Worm (Caenorhabditis elegans): Measurements from ENCODE around the gene smf-3.

Gene smf-3

DNA sequence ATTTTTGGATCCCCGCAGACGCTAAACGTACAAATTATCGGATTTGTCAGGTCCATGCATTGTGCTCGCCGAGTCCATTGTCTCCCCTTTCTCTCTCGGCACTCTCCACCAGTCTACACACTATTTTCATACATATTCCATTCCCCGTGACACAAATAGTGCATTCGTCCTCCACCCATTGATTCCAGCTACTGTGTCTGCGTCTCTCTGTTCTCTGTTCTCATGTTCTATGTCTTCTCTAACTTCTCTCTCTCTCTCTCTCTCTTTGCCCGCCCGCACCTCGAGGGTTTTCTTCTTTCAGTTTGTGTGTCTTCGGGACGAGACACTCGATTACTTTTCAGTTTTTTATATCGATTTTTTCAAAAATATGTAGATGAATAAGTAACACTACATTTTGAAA, 19.0 kb upstream of the smf-3 start:
- TF ChIP-seq fkh-6 (tag; optimal IDR thresholded peaks at IDR 0.05) (peak; percentile 19), nfya-1 (tag; optimal IDR thresholded peaks at IDR 0.05) (peak; percentile 83), K09A11.1 (tag; optimal IDR thresholded peaks at IDR 0.05; ENCODE audit: insufficient read depth) (peak; percentile 22), ceh-18 (tag; optimal IDR thresholded peaks at IDR 0.05) (peak; percentile 87), C38D4.7 (GFP tag; optimal IDR thresholded peaks at IDR 0.05) (no peak), ceh-34 (tag; optimal IDR thresholded peaks at IDR 0.05) (peak; percentile 40), gmeb-2 (tag; optimal IDR thresholded peaks at IDR 0.05) (no peak), ceh-48 (tag; optimal IDR thresholded peaks at IDR 0.05) (peak; percentile 79), sox-4 (tag; optimal IDR thresholded peaks at IDR 0.05) (no peak), hlh-15 (tag; optimal IDR thresholded peaks at IDR 0.05) (no peak), ahr-1 (tag; optimal IDR thresholded peaks at IDR 0.05) (no peak), pha-4 (tag; optimal IDR thresholded peaks at IDR 0.05) (no peak), unc-55 (GFP tag; optimal IDR thresholded peaks at IDR 0.05) (peak; percentile 82), elt-2 (tag; optimal IDR thresholded peaks at IDR 0.05) (no peak), ref-2 (tag; optimal IDR thresholded peaks at IDR 0.05) (peak; percentile 51), lim-6 (tag; optimal IDR thresholded peaks at IDR 0.05) (no peak), fkh-10 (GFP tag; optimal IDR thresholded peaks at IDR 0.05) (peak; percentile 10), Y22D7AL.16 (tag; optimal IDR thresholded peaks at IDR 0.05) (no peak), sox-2 (GFP tag; IDR thresholded peaks at IDR 0.05) (peak; percentile 87), pat-9 (tag; optimal IDR thresholded peaks at IDR 0.05) (no peak), ceh-31 (tag; optimal IDR thresholded peaks at IDR 0.05) (peak; percentile 90), rnt-1 (tag; optimal IDR thresholded peaks at IDR 0.05) (peak; percentile 26), pros-1 (tag; optimal IDR thresholded peaks at IDR 0.05) (peak; percentile 16), pax-1 (tag; optimal IDR thresholded peaks at IDR 0.05) (no peak), unc-42 (tag; optimal IDR thresholded peaks at IDR 0.05) (peak; percentile 66), hlh-8 (tag; optimal IDR thresholded peaks at IDR 0.05) (peak; percentile 16), hlh-30 (tag; optimal IDR thresholded peaks at IDR 0.05; ENCODE audit: insufficient read depth) (peak; percentile 98), tbx-2 (tag; optimal IDR thresholded peaks at IDR 0.05) (peak; percentile 80)

DNA sequence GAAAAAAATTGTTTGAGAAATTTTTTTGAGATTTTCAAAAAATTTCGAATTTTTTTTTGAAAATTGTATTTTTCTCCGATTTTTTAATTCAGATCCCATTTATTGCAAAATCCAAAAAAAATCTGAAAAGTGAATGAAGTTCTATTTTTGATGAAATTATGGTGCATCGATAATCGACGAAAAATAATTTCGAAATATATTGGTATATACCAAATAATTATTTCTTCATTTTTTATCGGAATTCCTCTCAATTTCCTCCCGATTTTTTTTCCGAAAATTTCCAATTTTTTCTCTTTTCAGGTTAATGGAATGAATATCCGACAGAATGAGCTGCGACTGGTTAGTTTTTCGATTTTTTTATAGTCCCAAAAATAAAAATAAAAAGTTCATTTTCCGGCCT, 17.8 kb upstream of the smf-3 start, which contains the start of gene epg-9:
Gene epg-9 (plus strand): TSS at position 301 of the 400 bp plus-strand sequence.
- TF ChIP-seq pqm-1 (tag; optimal IDR thresholded peaks at IDR 0.05) = no peak
- no peak for TF ChIP-seq ceh-18 (tag; optimal IDR thresholded peaks at IDR 0.05)
- no peak for TF ChIP-seq ceh-31 (tag; optimal IDR thresholded peaks at IDR 0.05)
- TF ChIP-seq pat-9 (tag; optimal IDR thresholded peaks at IDR 0.05) = no peak
- TF ChIP-seq nhr-11 (tag; optimal IDR thresholded peaks at IDR 0.05) = no peak
- TF ChIP-seq lim-6 (tag; optimal IDR thresholded peaks at IDR 0.05) = no peak
- TF ChIP-seq hlh-30 (tag; optimal IDR thresholded peaks at IDR 0.05; ENCODE audit: insufficient read depth) = no peak
- no peak for TF ChIP-seq odd-2 (tag; optimal IDR thresholded peaks at IDR 0.05)
- no peak for TF ChIP-seq unc-55 (GFP tag; optimal IDR thresholded peaks at IDR 0.05)
- no peak for TF ChIP-seq pros-1 (tag; optimal IDR thresholded peaks at IDR 0.05)
- TF ChIP-seq madf-2 (tag; optimal IDR thresholded peaks at IDR 0.05) = no peak
- no peak for TF ChIP-seq nhr-232 (tag; optimal IDR thresholded peaks at IDR 0.05)
- TF ChIP-seq ceh-24 (tag; optimal IDR thresholded peaks at IDR 0.05) = no peak

ce11 chrIV:2601988-2602861, 16.4 kb upstream of the smf-3 start:
- TF ChIP-seq ttx-3 (tag; optimal IDR thresholded peaks at IDR 0.05) (no peak), pros-1 (tag; optimal IDR thresholded peaks at IDR 0.05) (peak; percentile 46), ets-4 (tag; optimal IDR thresholded peaks at IDR 0.05) (peak; percentile 43), unc-55 (GFP tag; optimal IDR thresholded peaks at IDR 0.05) (peak; percentile 95), pax-1 (tag; optimal IDR thresholded peaks at IDR 0.05) (peak; percentile 65), F13H6.1 (tag; optimal IDR thresholded peaks at IDR 0.05) (peak; percentile 41), K09A11.1 (tag; optimal IDR thresholded peaks at IDR 0.05; ENCODE audit: insufficient read depth) (peak; percentile 32), unc-86 (tag; optimal IDR thresholded peaks at IDR 0.05) (no peak), ceh-18 (tag; optimal IDR thresholded peaks at IDR 0.05) (peak; percentile 80), ceh-31 (tag; optimal IDR thresholded peaks at IDR 0.05) (peak; percentile 70), pha-2 (tag; optimal IDR thresholded peaks at IDR 0.05) (peak; percentile 17), pqm-1 (tag; optimal IDR thresholded peaks at IDR 0.05) (peak; percentile 51), ceh-34 (tag; optimal IDR thresholded peaks at IDR 0.05) (peak; percentile 43), dve-1 (tag; optimal IDR thresholded peaks at IDR 0.05) (peak; percentile 60), npax-4 (tag; optimal IDR thresholded peaks at IDR 0.05) (no peak), ceh-30 (tag; optimal IDR thresholded peaks at IDR 0.05) (peak; percentile 30), ceh-48 (tag; optimal IDR thresholded peaks at IDR 0.05) (no peak), nfya-1 (tag; optimal IDR thresholded peaks at IDR 0.05) (peak; percentile 81), sox-4 (tag; optimal IDR thresholded peaks at IDR 0.05) (no peak), ref-2 (tag; optimal IDR thresholded peaks at IDR 0.05) (peak; percentile 57), hlh-6 (tag; optimal IDR thresholded peaks at IDR 0.05) (no peak), elt-2 (tag; optimal IDR thresholded peaks at IDR 0.05) (peak; percentile 69), sdc-2 (tag; optimal IDR thresholded peaks at IDR 0.05) (peak; percentile 31), Y22D7AL.16 (tag; optimal IDR thresholded peaks at IDR 0.05) (no peak), hlh-30 (tag; optimal IDR thresholded peaks at IDR 0.05; ENCODE audit: insufficient read depth) (peak; percentile 100), odd-2 (tag; optimal IDR thresholded peaks at IDR 0.05) (no peak), C08G9.2 (tag; optimal IDR thresholded peaks at IDR 0.05) (no peak)
